Worm (Caenorhabditis elegans): ENCODE measurements around the gene C05D11.1.

The C05D11.1 gene

DNA sequence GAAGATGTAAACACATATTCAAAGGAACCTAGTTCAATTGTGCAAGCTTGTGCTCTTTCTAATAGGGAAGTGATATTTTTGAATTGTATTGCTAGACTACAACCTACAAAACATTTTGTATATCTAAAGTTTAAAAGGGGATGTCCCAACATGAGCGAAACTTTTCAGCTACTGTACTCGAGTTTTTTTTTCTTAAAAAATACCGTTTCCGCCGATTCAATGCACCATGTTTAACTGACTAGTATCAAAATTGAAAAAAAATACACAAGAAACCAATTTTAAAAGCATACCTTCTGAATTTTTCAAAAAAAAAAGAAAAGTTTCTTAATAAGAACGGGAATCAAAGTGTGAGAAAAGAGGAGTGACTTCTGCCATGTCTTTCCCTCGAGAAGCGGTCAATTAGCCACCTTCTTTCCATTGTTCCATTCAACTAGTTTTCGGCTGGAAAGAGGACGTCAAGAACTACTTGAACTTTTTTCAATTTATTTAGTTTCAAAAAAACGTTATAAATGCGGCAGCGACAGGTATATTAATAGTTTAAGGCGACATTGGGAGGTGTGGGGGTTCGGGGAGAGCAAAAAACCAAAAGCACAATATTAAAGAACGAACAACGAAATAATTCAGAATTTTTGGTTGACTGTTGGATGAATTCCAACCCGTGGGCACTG lies 21.0 kb upstream of the C05D11.1 start, which contains the start of gene nas-4 (continued):
- no peak for TF ChIP-seq F55B11.4 (tag; optimal IDR thresholded peaks at IDR 0.05; ENCODE audit: borderline replicate concordance, insufficient read depth)
- TF ChIP-seq ccch-3 (GFP tag; optimal IDR thresholded peaks at IDR 0.05), result no peak
- TF ChIP-seq lin-26 (GFP tag; IDR thresholded peaks at IDR 0.05), result peak; percentile 80
- TF ChIP-seq F33H1.4 (GFP tag; IDR thresholded peaks at IDR 0.05), result no peak
- peak; percentile 35 for TF ChIP-seq ceh-27 (GFP tag; optimal IDR thresholded peaks at IDR 0.05)
- TF ChIP-seq atf-7 (tag; optimal IDR thresholded peaks at IDR 0.05), result peak; percentile 6
- peak in 1 of 2 experiments; percentile 13 for TF ChIP-seq let-607 (tag; optimal IDR thresholded peaks at IDR 0.05)
- peak; percentile 22 for TF ChIP-seq fkh-3 (tag; optimal IDR thresholded peaks at IDR 0.05)
- TF ChIP-seq madf-3 (GFP tag; IDR thresholded peaks at IDR 0.05), result 0 out of 2 replicates have a peak, but pooled peaks have one; percentile 70
- TF ChIP-seq Y53G8AR.9 (GFP tag; conservative IDR thresholded peaks at IDR 0.05), result peak; percentile 59; the same call in 1 of the 2 replicates
- TF ChIP-seq pbrm-1 (GFP tag; IDR thresholded peaks at IDR 0.05), result 0 out of 2 replicates have a peak, but pooled peaks have one; percentile 25
- TF ChIP-seq mel-28 (tag; optimal IDR thresholded peaks at IDR 0.05; ENCODE audit: borderline replicate concordance), result peak; percentile 29
- no peak for TF ChIP-seq ceh-40 (GFP tag; IDR thresholded peaks at IDR 0.05)
- peak; percentile 55 for TF ChIP-seq him-1 (tag; optimal IDR thresholded peaks at IDR 0.05)
- peak; percentile 60 for TF ChIP-seq repo-1 (tag; optimal IDR thresholded peaks at IDR 0.05)
- 0 out of 2 replicates have a peak, but pooled peaks have one; percentile 18 for TF ChIP-seq egl-44 (GFP tag; IDR thresholded peaks at IDR 0.05)
- TF ChIP-seq cebp-2 (GFP tag; IDR thresholded peaks at IDR 0.05), result peak; percentile 5; the same call in 1 of the 2 replicates
- TF ChIP-seq nfyb-1 (GFP tag; IDR thresholded peaks at IDR 0.05), result peak; percentile 69

DNA sequence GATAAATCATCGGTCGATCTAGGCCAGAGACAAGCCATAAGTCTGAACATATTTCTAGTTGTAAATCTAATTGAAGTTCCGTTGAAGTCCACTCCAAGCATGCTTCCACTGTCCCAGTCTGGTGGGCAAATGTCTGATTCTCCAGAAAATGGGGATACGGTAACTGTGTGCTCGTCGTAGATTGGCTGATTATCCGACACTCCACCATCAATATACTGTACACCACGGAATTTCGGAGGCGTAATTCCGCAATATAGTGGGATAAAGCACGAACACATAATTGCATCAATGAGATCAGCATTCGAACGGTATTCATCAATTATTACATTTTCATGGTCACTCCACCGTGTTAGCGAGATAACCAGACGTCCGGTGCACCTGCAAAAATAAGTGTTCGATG lies 18.2 kb upstream of the C05D11.1 start:
- peak; percentile 41 for TF ChIP-seq ztf-26 (tag; optimal IDR thresholded peaks at IDR 0.05)
- TF ChIP-seq egrh-3 (GFP tag; IDR thresholded peaks at IDR 0.05), result no peak
- 0 out of 2 replicates have a peak, but pooled peaks have one; percentile 35 for TF ChIP-seq hsf-1 (GFP tag; IDR thresholded peaks at IDR 0.05)
- 0 out of 2 replicates have a peak, but pooled peaks have one; percentile 6 for TF ChIP-seq nfyb-1 (GFP tag; IDR thresholded peaks at IDR 0.05)
- 0 out of 2 replicates have a peak, but pooled peaks have one; percentile 18 for TF ChIP-seq madf-3 (GFP tag; IDR thresholded peaks at IDR 0.05)

DNA sequence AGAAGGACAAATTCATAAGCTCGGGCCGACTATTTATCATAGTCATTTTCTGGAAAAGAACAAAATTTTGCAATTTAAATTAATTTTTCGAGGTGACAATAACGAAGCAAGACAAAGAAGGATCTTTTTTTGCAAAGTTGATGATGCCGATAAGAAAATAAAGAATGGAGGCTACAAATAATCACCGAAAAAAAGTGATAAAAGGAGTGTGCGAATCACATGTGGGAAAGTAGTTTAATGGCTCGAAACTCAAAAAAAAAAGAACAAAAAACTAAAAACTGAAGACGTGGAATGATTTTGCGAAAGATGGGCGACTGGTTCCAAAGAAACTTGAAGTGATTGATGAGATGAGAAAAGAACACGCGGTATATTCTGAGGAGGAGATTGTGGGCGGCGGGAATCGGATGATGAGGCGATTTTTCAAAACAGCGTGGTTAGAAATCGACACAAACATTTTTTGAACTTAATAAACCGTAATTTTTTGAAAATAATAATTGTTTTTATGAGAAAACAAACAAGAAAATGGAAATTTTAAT lies 16.9 kb upstream of the C05D11.1 start, which contains the start of gene atgl-1:
atgl-1 (minus strand) TSS at position 51 of the 536 bp plus-strand sequence.
- TF ChIP-seq F39B2.1 (GFP tag; IDR thresholded peaks at IDR 0.05), result no peak
- TF ChIP-seq nhr-80 (tag; optimal IDR thresholded peaks at IDR 0.05), result peak; percentile 12
- no peak for TF ChIP-seq bed-2 (GFP tag; IDR thresholded peaks at IDR 0.05)
- TF ChIP-seq mcd-1 (GFP tag; IDR thresholded peaks at IDR 0.05), result no peak
- TF ChIP-seq lin-26 (GFP tag; IDR thresholded peaks at IDR 0.05), result 0 out of 2 replicates have a peak, but pooled peaks have one; percentile 23
- no peak for TF ChIP-seq let-607 (tag; optimal IDR thresholded peaks at IDR 0.05)
- TF ChIP-seq athp-1 (tag; optimal IDR thresholded peaks at IDR 0.05), result no peak
- TF ChIP-seq hlh-26 (GFP tag; conservative IDR thresholded peaks at IDR 0.05), result no peak
- TF ChIP-seq F33H1.4 (GFP tag; IDR thresholded peaks at IDR 0.05), result no peak

DNA sequence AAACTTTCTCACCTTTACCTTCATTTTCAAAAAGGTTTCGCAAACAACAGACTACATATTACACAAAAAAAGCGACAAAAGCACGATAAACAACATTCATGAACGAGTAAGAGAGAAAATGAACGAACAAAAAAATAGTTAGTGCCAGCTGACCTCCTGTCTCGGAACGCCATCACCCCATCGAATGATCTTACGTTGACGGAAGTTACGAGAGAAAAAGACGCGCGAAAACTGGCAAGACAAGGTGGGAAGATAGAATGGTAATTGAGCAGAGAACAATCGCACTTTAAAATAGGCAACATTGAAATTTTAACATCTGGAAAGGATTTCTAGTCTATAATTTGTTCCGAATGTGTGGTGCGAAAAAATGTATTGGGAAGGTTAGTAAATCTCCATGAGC lies 16.2 kb upstream of the C05D11.1 start:
- TF ChIP-seq lin-26 (GFP tag; IDR thresholded peaks at IDR 0.05) (0 out of 2 replicates have a peak, but pooled peaks have one; percentile 25), cebp-1 (GFP tag; IDR thresholded peaks at IDR 0.05) (no peak), cebp-1 (tag; optimal IDR thresholded peaks at IDR 0.05) (no peak), ama-1 (optimal IDR thresholded peaks at IDR 0.05) (peak; percentile 2), ama-1 (GFP tag; optimal IDR thresholded peaks at IDR 0.05) (no peak), ccch-3 (GFP tag; optimal IDR thresholded peaks at IDR 0.05) (no peak), somi-1 (GFP tag; optimal IDR thresholded peaks at IDR 0.05) (peak; percentile 18), cebp-2 (GFP tag; IDR thresholded peaks at IDR 0.05) (no peak)

All from whole organism, young adult.